Worm (Caenorhabditis elegans) whole organism, late embryonic: ENCODE measurements around the gene try-14.

Source experiments
- ama-1 ChIP-seq: fragments of 150-350 bp; optimal IDR thresholded peaks from 2 replicates; lab custom pipeline; 2014
- ceh-2 ChIP-seq: sonication (generic microtip); optimal IDR thresholded peaks from 2 replicates; lab custom pipeline; 2016; ENCODE audit warnings: missing genotype, missing genetic modification characterization, missing compliant biosample characterization
- eyg-1 ChIP-seq: sonication (generic microtip); optimal IDR thresholded peaks from 2 replicates; lab custom pipeline; 2016; ENCODE audit warnings: missing genotype, missing genetic modification characterization, missing compliant biosample characterization
- fkh-6 ChIP-seq: sonication (generic microtip); optimal IDR thresholded peaks from 2 replicates; lab custom pipeline; 2016; ENCODE audit warnings: missing genetic modification characterization, missing compliant biosample characterization
- pax-1 ChIP-seq: fragments of 150-350 bp; optimal IDR thresholded peaks from 2 replicates; lab custom pipeline; 2014; ENCODE audit warnings: missing biosample characterization, missing genetic modification characterization
- tbx-2 ChIP-seq: sonication (generic microtip); optimal IDR thresholded peaks from 2 replicates; lab custom pipeline; 2016; ENCODE audit warnings: missing genetic modification characterization, missing compliant biosample characterization

DNA sequence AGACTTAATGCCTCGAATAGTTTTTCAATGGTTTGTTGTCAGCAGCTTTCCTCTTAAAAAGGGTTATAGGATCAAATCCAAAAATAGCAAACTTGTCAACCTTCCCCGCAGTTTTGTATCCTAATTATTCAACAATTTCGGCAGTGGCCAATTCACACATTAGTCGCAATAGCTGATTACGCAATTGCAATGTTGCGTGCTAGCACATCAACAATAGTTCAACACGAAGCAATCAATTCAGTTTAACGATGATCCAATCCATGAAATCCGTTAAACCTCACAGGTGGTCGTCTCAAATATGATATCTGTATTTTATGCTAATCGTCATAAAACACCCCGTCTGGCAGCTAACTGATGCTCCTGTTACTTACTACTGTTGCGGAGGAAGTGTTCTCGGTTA is 42.8 kb downstream of the try-14 start:
- TF ChIP-seq fkh-6 (tag; lab: Kevin White, UChicago) (no peak), ceh-2 (no peak), pax-1 (tag; lab: Kevin White, UChicago) (no peak), ama-1 (lab: Kevin White, UChicago) (no peak), eyg-1 (no peak), tbx-2 (tag; lab: Kevin White, UChicago) (no peak)
